Comparison of ENCODE assay signal across 1 fruit fly cellular context in genomic region chr3L:14202318-14202717, dm6.
TF ChIP-seq lines count a peak whose summit lies in the region.

No protein-coding gene starts in this region.

TF ChIP-seq in whole organism, prepupa, 60 proteins besides CTCF, POLR2A, EP300 and RAD21 (continued from another document):
- TF ChIP-seq Blimp-1 (GFP tag; optimal IDR thresholded peaks at IDR 0.05; lab: Kevin White, UChicago): peak; percentile 7
- peak; percentile 22 to 51 for TF ChIP-seq ss (GFP tag; optimal IDR thresholded peaks at IDR 0.05; lab: Kevin White, UChicago)
- TF ChIP-seq dsx (GFP tag; optimal IDR thresholded peaks at IDR 0.05; lab: Kevin White, UChicago; ENCODE audit: poor library complexity, severe bottlenecking): peak; percentile 1
- TF ChIP-seq Ets96B (tag; optimal IDR thresholded peaks at IDR 0.05; lab: Kevin White, UChicago): no peak
- TF ChIP-seq Sox102F (GFP tag; optimal IDR thresholded peaks at IDR 0.05; lab: Kevin White, UChicago): peak; percentile 3
- TF ChIP-seq CG11294 (GFP tag; IDR thresholded peaks at IDR 0.05; lab: Robert Waterston, UW): no peak
- no peak for TF ChIP-seq CG9139 (GFP tag; optimal IDR thresholded peaks at IDR 0.05; lab: Kevin White, UChicago)
- no peak for TF ChIP-seq Hr39 (GFP tag; optimal IDR thresholded peaks at IDR 0.05; lab: Kevin White, UChicago)
- TF ChIP-seq CG7368 (GFP tag; optimal IDR thresholded peaks at IDR 0.05; lab: Kevin White, UChicago): no peak
- TF ChIP-seq CG34406 (GFP tag; optimal IDR thresholded peaks at IDR 0.05; lab: Kevin White, UChicago): no peak
- TF ChIP-seq OdsH (GFP tag; optimal IDR thresholded peaks at IDR 0.05; lab: Kevin White, UChicago): no peak
- no peak for TF ChIP-seq fd59A (GFP tag; optimal IDR thresholded peaks at IDR 0.05; lab: Kevin White, UChicago)
- TF ChIP-seq CG8119 (GFP tag; IDR thresholded peaks at IDR 0.05; lab: Robert Waterston, UW): no peak
- TF ChIP-seq CG6808 (GFP tag; optimal IDR thresholded peaks at IDR 0.05; lab: Kevin White, UChicago): no peak
- no peak for TF ChIP-seq Ets21C (GFP tag; optimal IDR thresholded peaks at IDR 0.05; lab: Kevin White, UChicago)
- TF ChIP-seq CG31627 (GFP tag; optimal IDR thresholded peaks at IDR 0.05; lab: Kevin White, UChicago): no peak
